Worm (Caenorhabditis elegans) whole organism, early embryonic: ENCODE measurements around the gene unc-51.

ENCODE experiments used
- F13C5.2 ChIP-seq: sonication (generic microtip); optimal IDR thresholded peaks from 2 replicates; lab custom pipeline; 2017; ENCODE audit warnings: mild to moderate bottlenecking, missing genetic modification characterization, inconsistent platforms, missing compliant biosample characterization
- ama-1 ChIP-seq: fragments of 150-350 bp; optimal IDR thresholded peaks from 2 replicates; lab custom pipeline; 2014
- hmbx-1 ChIP-seq: sonication (generic microtip); optimal IDR thresholded peaks from 2 replicates; lab custom pipeline; 2016; ENCODE audit warnings: mild to moderate bottlenecking, missing genetic modification characterization, missing compliant biosample characterization

ce11 chrV:19958744-19959143 lies 45.5 kb downstream of the unc-51 start, which contains the start of gene srh-172:
- TF ChIP-seq hmbx-1 (tag; lab: Kevin White, UChicago) (no peak), F13C5.2 (no peak), ama-1 (lab: Kevin White, UChicago) (no peak)
